Fruit fly (Drosophila melanogaster) whole organism: ENCODE results near the gene Gyc89Da.

Experiments
- CG8478 ChIP-seq: fragments of >200 bp; optimal IDR thresholded peaks from 2 replicates; lab custom pipeline; 2018; ENCODE audit warnings: inconsistent platforms
- EcR ChIP-seq, 2 experiments: fragments of >200 bp; optimal IDR thresholded peaks; 2 replicates each; lab custom pipeline; 2017; ENCODE audit warnings: missing biosample characterization in 2 of 2, missing genetic modification characterization in 2 of 2, missing genetic modification reagents in 2 of 2
- psq ChIP-seq: fragments of >200 bp; optimal IDR thresholded peaks from 2 replicates; lab custom pipeline; 2017
- usp ChIP-seq: fragments of >200 bp; optimal IDR thresholded peaks from 2 replicates; lab custom pipeline; 2017; ENCODE audit warnings: missing biosample characterization, missing genetic modification characterization, mixed read lengths

- TF ChIP-seq usp = no peak
- no peak for TF ChIP-seq CG8478 (lab: Kevin White, UChicago)
- no peak for TF ChIP-seq psq (lab: Kevin White, UChicago)
- no peak for TF ChIP-seq EcR (GFP tag; optimal IDR thresholded peaks at IDR 0.05; lab: Kevin White, UChicago)
These were observed 18.2 kb upstream of the Gyc89Da start, which contains the start of gene CG10405 for dm6 chr3R:16454192-16454591.
